Worm (Caenorhabditis elegans) whole organism, L4/young adult: ENCODE data around the gene C45H4.13.
"Not testable (repeated sequence)": the region's sequence is repeated elsewhere in the genome, so short reads cannot be mapped to it uniquely, and the experiment has no call there.

Experiments used
- W03F9.2 ChIP-seq: fragments of 150-350 bp; optimal IDR thresholded peaks from 2 replicates; lab custom pipeline; 2014; ENCODE audit warnings: missing biosample characterization, missing genetic modification characterization
- dao-5 ChIP-seq: sonication (generic microtip); optimal IDR thresholded peaks from 2 replicates; lab custom pipeline; 2016; ENCODE audit warnings: missing genotype, missing genetic modification characterization, moderate library complexity, missing compliant biosample characterization
- him-1 ChIP-seq: sonication (generic microtip); optimal IDR thresholded peaks from 2 replicates; lab custom pipeline; 2016; ENCODE audit warnings: missing genotype, missing genetic modification reagents, missing genetic modification characterization, missing compliant biosample characterization

The C45H4.13 gene

DNA sequence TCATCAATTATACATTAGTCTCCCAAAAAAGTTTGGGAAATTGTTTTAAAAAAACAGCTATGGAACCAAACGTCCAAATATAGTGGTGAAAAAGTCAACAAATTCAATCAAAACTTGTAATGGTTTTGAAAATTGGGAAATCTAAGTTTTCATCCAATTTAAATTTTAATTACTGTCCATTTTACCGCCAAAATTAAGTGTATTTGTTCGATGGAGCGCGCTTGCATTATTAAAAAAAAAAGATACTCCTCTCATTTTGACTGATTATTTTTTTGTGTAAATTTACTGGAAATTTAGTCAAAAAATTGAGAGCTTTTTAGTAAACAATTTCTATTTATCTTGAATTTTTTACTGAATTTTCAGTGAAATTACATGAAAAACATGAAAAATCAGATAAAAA lies 23.7 kb upstream of the C45H4.13 start:
- no peak for TF ChIP-seq dao-5 (tag; lab: Kevin White, UChicago)
- TF ChIP-seq him-1 (tag; lab: Kevin White, UChicago), result no peak
- no peak for TF ChIP-seq W03F9.2 (tag; lab: Kevin White, UChicago)

DNA sequence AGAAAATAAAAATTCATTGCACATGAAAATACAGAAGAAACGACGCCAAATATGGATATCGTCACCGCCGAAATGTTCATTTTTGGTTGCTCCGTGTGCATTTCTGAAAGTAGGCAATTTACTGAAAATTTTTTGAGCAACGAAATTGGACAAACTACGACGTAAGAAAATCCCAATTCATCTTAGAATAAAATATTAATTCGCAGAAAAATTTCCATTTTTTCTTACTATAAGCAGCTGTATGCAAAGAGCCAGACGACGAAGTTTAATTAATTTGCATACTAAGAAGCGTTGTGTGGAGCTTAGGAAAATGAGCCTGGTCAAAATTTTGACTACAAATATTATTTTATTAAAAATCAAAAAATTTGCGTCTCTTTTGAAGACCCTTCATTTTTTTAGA lies 15.9 kb upstream of the C45H4.13 start, which contains the start of gene srbc-19:
TSS of gene srbc-19 (minus strand) at position 101 of the 400 bp plus-strand sequence.
- TF ChIP-seq him-1 (tag; lab: Kevin White, UChicago), result no peak

DNA sequence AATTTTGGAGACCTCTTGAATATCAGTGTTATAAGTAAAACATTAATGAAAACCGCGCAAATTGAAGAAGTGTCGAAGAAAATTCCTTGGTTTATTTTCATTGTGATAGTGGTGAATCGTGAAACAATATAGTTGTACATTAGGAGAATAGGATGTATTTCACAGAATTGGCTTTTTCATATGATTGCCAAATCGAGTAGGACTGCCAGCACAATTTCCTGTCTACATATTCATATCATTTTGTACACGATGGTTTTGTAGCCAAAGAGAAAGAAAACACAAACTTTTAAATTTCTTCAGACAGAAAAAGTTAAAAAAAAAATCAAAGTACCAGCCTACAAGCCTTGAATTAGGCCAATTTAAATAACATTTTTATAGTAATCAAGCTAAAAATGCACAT lies 13.0 kb upstream of the C45H4.13 start, which contains the start of gene str-255:
TSS of gene str-255 (minus strand) at position 101 of the 400 bp plus-strand sequence.
- TF ChIP-seq W03F9.2 (tag; lab: Kevin White, UChicago) (no peak), him-1 (tag; lab: Kevin White, UChicago) (no peak), dao-5 (tag; lab: Kevin White, UChicago) (no peak)

DNA sequence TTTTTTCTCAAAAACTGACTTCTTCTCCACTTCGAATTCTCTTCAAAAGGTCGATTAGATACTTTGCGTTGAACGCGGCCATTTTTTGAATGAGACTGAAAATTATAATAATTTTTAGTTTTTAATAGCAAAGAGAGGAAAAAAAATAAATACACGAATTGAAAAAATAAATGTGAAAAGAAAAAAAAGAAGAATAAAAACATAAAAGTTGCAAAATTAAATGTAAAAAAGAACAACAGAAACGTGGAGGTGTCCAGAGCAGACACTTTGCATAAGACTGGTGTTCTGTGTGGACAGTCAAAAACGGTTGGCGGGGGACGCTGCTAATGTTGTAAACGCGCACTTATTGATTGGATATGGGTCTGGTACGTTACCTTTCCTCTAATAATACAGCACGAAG lies 8.6 kb upstream of the C45H4.13 start, which contains the start of gene C45H4.14:
TSS of gene C45H4.14 (minus strand) at position 101 of the 400 bp plus-strand sequence.
- TF ChIP-seq dao-5 (tag; lab: Kevin White, UChicago) (no peak), W03F9.2 (tag; lab: Kevin White, UChicago) (no peak), him-1 (tag; lab: Kevin White, UChicago) (no peak)

DNA sequence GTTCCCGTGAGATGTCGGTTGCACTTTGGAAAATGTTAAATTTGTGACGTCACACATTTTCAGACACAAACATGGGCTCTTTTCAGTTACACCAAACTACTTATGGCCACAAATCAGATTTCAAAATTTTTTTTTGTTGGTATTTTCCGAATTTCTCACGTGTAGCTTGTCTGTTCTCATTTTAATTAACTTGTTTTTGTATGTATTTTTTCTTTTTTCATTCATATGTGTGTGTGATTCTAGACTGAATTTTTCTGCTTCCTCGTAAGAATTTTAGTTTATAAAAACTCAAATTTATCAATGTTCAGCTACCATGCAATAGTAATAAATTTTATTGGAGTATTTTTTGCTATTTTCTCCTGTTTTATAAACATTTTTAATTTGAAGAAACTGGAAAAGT lies 6.1 kb upstream of the C45H4.13 start, which contains the start of gene srbc-22:
TSS of gene srbc-22 (plus strand) at position 301 of the 400 bp plus-strand sequence.
- TF ChIP-seq him-1 (tag; lab: Kevin White, UChicago) (no peak), W03F9.2 (tag; lab: Kevin White, UChicago) (no peak), dao-5 (tag; lab: Kevin White, UChicago) (no peak)

DNA sequence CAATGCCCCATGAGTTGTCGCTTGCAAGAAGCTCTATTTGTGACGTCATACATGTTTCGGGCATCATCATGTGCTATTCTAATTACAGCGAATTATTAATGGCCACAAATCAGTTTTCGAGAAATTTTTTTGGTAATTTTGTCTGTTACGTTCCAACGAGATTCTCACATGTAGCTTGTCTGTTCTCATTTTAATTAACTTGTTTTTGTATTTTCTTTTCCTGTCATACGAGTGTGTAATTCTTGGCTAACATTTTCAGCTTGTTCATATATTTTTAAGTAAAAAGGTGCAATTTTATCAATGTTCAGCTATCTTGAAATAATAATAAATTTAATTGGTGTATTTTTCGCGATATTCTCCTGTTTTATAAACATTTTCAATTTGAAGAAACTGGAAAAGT lies 4.5 kb upstream of the C45H4.13 start, which contains the start of gene srbc-21:
TSS of gene srbc-21 (plus strand) at position 301 of the 400 bp plus-strand sequence.
- no peak for TF ChIP-seq him-1 (tag; lab: Kevin White, UChicago)
- TF ChIP-seq W03F9.2 (tag; lab: Kevin White, UChicago), result no peak
- no peak for TF ChIP-seq dao-5 (tag; lab: Kevin White, UChicago)

DNA sequence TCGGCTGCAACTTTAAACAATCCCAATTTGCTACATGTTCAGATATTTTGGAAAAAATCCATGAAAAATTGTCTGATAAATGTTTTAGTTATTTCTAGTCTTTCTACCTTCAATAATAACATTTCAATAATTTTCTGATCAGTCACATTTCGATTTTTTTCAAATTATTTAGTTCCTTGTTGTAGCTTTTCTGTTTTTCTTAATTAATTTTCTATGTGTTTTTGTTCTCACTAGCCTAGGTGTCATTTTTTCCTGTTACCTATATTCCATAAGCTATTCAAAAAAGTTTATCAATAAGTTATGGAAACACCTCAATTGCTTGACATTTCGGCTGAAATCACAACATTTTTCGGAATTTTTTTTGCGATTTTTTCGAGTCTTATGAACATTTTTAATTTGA lies 2.5 kb upstream of the C45H4.13 start, which contains the start of gene srbc-23:
TSS of gene srbc-23 (plus strand) at position 301 of the 400 bp plus-strand sequence.
- no peak for TF ChIP-seq him-1 (tag; lab: Kevin White, UChicago)
- TF ChIP-seq W03F9.2 (tag; lab: Kevin White, UChicago), result no peak
- no peak for TF ChIP-seq dao-5 (tag; lab: Kevin White, UChicago)

DNA sequence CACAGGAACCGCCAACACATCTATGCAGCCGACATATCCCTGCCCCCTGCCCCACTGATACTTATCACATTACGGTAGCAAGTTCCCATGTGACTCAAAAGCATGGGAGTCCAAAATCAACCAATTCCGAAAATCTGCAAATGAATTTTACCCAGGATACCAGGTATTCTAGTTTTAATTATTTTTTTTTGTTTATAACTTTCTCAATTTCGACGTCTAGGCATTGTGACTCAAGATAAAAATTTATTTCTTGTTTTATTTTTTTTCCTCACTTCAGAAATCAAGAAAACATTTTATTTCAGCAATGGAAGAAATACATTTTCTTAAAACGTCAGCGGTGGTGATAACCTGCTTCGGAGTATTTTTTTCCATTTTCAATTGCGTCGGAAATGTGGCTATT lies 682 bp upstream of the C45H4.13 start, which contains the start of gene srbc-24:
TSS of gene srbc-24 (plus strand) at position 301 of the 400 bp plus-strand sequence.
- TF ChIP-seq dao-5 (tag; lab: Kevin White, UChicago), result no peak
- TF ChIP-seq W03F9.2 (tag; lab: Kevin White, UChicago), result no peak
- no peak for TF ChIP-seq him-1 (tag; lab: Kevin White, UChicago)

DNA sequence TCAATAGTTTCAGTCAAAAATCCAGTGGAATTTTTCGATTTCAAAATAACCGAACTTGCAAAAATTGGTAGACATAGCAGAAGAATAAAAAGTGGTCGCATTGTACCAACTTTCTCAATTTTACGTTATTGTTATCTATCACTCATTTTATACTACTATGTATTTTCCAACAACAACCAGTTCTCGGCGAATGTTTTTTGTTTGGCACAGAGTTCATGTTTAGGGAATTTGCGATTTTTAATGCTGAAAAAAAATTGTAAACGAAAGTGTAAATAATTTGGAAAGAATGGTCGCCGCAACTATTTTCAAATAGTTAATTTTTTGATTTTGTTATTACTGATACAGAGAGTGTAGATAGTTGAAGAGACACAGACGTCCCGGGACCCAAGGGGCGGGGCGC lies 1.3 kb downstream of the C45H4.13 start, which contains the start of gene C45H4.21:
TSS of gene C45H4.21 (minus strand) at position 101 of the 400 bp plus-strand sequence.
- TF ChIP-seq dao-5 (tag; lab: Kevin White, UChicago) (no peak), W03F9.2 (tag; lab: Kevin White, UChicago) (no peak), him-1 (tag; lab: Kevin White, UChicago) (no peak)

DNA sequence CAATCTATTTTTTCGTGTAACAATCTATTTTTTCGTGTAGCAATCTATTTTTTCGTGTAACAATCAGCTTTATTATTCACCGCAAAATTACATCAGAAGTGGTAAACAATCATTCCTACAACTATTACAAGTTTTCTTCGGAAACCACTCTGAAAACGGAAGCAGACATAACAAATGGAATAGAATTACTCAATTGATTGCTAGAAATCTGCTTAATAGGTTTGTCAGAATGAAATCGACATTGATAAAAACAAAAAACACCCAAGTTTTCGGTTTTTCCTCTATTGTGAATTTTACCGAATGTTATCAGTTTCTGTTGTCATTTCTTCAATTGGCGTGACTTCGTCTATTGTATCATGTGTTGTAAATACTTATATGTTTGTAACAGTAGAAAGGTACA lies 4.0 kb downstream of the C45H4.13 start, which contains the start of gene srbc-20:
TSS of gene srbc-20 (plus strand) at position 301 of the 400 bp plus-strand sequence.
- TF ChIP-seq W03F9.2 (tag; lab: Kevin White, UChicago) (no peak), him-1 (tag; lab: Kevin White, UChicago) (no peak), dao-5 (tag; lab: Kevin White, UChicago) (no peak)

DNA sequence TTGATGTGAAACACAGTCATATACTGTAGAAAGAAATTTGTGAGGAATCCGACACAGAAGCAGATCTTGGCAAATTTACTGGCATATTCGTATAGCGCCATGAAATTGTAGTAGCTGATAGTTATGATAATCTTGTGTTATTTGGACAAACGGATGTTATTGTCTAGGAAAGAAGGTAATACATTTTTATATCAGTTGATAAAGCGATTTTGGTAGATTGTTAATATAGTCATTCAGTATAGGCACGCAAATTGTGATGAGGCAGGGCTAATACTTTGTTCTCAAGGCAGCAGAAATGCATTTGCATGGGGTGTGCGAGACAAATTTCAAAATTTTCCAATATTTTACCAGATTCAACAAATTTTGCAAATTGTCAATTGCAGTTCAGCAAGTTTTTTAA lies 4.7 kb downstream of the C45H4.13 start, which contains the start of gene str-52:
TSS of gene str-52 (minus strand) at position 101 of the 400 bp plus-strand sequence.
- no peak for TF ChIP-seq W03F9.2 (tag; lab: Kevin White, UChicago)

DNA sequence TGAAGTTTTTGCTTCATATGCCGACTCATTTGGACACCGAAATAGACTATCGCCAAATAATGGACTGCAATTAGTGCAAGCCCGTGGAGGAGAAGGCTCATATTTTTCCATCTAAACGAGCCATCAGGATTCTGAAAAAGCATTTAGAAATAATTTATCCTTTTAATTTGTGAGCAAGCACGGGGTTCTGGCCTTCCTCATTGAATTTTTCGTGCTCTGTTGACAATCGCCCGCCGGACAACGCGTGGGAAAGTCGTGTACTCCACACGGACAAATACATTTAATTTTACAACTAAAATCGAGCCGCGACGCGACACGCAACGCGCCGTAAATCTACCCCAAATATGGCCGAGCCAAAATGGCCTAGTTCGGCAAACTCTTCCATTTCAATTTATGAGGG lies 6.4 kb downstream of the C45H4.13 start, which contains the start of gene F22F7.12:
TSS of gene F22F7.12 (minus strand) at position 101 of the 400 bp plus-strand sequence.
- not testable (repeated sequence) for TF ChIP-seq dao-5, him-1, W03F9.2 (tag; lab: Kevin White, UChicago)

DNA sequence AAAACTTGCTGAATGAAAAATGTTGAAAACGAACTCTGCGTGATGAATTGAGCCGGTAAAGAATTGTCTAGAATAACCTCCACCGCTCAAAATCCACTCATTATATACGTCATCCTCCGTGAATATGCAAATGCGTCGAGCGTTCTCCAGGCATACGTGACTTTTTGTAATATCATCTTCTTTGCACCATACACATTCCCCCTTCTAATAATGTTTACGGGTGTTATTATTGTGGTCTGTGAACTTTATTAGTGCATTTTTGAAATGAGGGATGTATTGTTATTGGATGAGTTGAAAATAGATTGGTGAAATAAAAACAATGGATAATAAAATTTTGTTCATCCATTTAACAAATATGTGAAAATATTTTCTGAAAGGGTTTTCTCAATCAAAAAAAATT lies 10.9 kb downstream of the C45H4.13 start, which contains the start of gene F22F7.7:
TSS of gene F22F7.7 (minus strand) at position 125 of the 400 bp plus-strand sequence.
- no peak for TF ChIP-seq him-1 (tag; lab: Kevin White, UChicago)
- no peak for TF ChIP-seq W03F9.2 (tag; lab: Kevin White, UChicago)
- TF ChIP-seq dao-5 (tag; lab: Kevin White, UChicago), result no peak

DNA sequence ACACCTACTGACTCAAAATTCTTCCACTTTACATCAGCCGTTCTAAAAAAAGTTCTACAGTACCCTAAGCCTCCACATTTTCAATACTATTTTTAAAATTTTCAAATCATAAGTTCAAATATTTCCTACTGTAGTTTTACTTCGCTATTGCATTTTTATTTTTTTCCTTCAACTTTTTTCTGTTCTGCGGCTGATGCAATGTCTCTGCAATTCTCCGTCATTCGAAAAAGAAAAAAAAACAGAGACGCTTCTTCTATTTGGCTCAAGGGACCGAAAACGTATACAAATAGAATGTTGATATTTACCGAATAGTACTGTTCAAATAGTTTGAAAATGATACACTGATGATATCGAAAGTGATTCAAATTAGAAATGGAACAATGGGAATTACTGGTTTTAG lies 12.5 kb downstream of the C45H4.13 start:
- TF ChIP-seq him-1 (tag; lab: Kevin White, UChicago), result peak; percentile 23
- no peak for TF ChIP-seq W03F9.2 (tag; lab: Kevin White, UChicago)
- no peak for TF ChIP-seq dao-5 (tag; lab: Kevin White, UChicago)
